Worm (Caenorhabditis elegans) whole organism, L4/young adult: ENCODE results near the gene Y69A2AR.32.

Experiments
- W03F9.2 ChIP-seq: fragments of 150-350 bp; optimal IDR thresholded peaks from 2 replicates; lab custom pipeline; 2014; ENCODE audit warnings: missing biosample characterization, missing genetic modification characterization
- him-1 ChIP-seq: sonication (generic microtip); optimal IDR thresholded peaks from 2 replicates; lab custom pipeline; 2016; ENCODE audit warnings: missing genotype, missing genetic modification reagents, missing genetic modification characterization, missing compliant biosample characterization

DNA sequence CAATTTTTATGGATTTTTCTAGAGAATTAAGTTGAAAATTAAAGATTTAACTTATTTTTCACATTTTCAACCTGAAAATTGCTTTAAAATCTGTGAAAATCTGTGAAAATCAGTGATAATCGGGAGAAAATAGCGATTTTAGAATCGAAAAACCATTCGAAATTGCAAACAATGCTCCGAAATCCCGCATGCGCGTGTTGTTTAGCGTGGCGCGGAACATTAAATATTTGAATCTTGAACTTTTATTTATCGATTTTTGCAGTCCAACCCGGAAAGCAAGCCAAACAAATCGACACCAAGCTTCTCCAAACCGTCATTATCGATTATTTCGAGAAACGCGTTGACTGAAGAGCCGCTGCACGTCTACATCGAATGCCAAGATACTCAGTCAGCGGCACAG lies 738 bp downstream of the Y69A2AR.32 start:
- TF ChIP-seq him-1: no peak
- no peak for TF ChIP-seq W03F9.2 (tag; lab: Kevin White, UChicago)
